Fruit fly (Drosophila melanogaster) whole organism, embryonic: Measurements from ENCODE around the gene prd1.
A peak's percentile ranks its signal among the peaks of the same experiment; 100 is the strongest.

Source experiments
- B-H1 ChIP-seq: fragments of 200-800 bp; sonication (Bioruptor generic); IDR thresholded peaks from 3 replicates; pipeline ENCODE4 v1.3.6; 2022; ENCODE audit warnings: missing biosample characterization, missing genetic modification characterization
- CG11696 ChIP-seq: fragments of 200-800 bp; sonication (Bioruptor generic); IDR thresholded peaks from 2 replicates; pipeline ENCODE4 v1.3.6; 2022; ENCODE audit warnings: missing biosample characterization, missing genetic modification characterization
- CG12071 ChIP-seq: fragments of 200-800 bp; sonication (Bioruptor generic); optimal IDR thresholded peaks from 3 replicates; lab custom pipeline; 2018; ENCODE audit warnings: missing biosample characterization, mild to moderate bottlenecking, missing genetic modification characterization
- CG17361 ChIP-seq: fragments of 200-800 bp; sonication (Bioruptor generic); IDR thresholded peaks from 3 replicates; pipeline ENCODE4 v1.3.6; 2022; ENCODE audit warnings: missing biosample characterization, missing genetic modification characterization
- CG2712 ChIP-seq: fragments of 200-800 bp; optimal IDR thresholded peaks from 3 replicates; lab custom pipeline; 2019; ENCODE audit warnings: missing biosample characterization, mild to moderate bottlenecking, missing genetic modification characterization, moderate library complexity
- CG2875 ChIP-seq: fragments of 200-800 bp; sonication (Bioruptor generic); optimal IDR thresholded peaks from 2 replicates; lab custom pipeline; 2017; ENCODE audit warnings: missing biosample characterization, mild to moderate bottlenecking, missing genetic modification characterization, missing genetic modification reagents
- CG32532 ChIP-seq: fragments of 200-800 bp; sonication (Bioruptor generic); IDR thresholded peaks from 2 replicates; pipeline ENCODE4 v1.3.6; 2022; ENCODE audit warnings: missing biosample characterization, missing genetic modification characterization
- CG3281 ChIP-seq: fragments of 200-800 bp; sonication (Bioruptor generic); optimal IDR thresholded peaks from 3 replicates; lab custom pipeline; 2017; ENCODE audit warnings: missing biosample characterization, mild to moderate bottlenecking, missing genetic modification characterization
- CG4730 ChIP-seq: fragments of 200-800 bp; sonication (Bioruptor generic); IDR thresholded peaks from 2 replicates; pipeline ENCODE4 v1.3.6; 2022; ENCODE audit warnings: missing biosample characterization, missing genetic modification characterization
- CG6683 ChIP-seq: fragments of 200-800 bp; sonication (Bioruptor generic); optimal IDR thresholded peaks from 2 replicates; lab custom pipeline; 2017; ENCODE audit warnings: missing biosample characterization, mild to moderate bottlenecking, missing genetic modification characterization, missing genetic modification reagents
- CG6791 ChIP-seq: fragments of 200-800 bp; sonication (Bioruptor generic); IDR thresholded peaks from 3 replicates; pipeline ENCODE4 v1.3.6; 2022; ENCODE audit warnings: missing biosample characterization, missing genetic modification characterization; ENCODE audit not compliant: partially characterized antibody
- CG7963 ChIP-seq: fragments of 200-800 bp; sonication (Bioruptor generic); IDR thresholded peaks from 3 replicates; pipeline ENCODE4 v1.3.6; 2022; ENCODE audit warnings: missing biosample characterization, missing genetic modification characterization; ENCODE audit not compliant: partially characterized antibody
- CG9817 ChIP-seq: fragments of 200-800 bp; sonication (Bioruptor generic); optimal IDR thresholded peaks from 2 replicates; lab custom pipeline; 2018; ENCODE audit warnings: missing biosample characterization, mild to moderate bottlenecking, missing genetic modification characterization, moderate library complexity
- CoRest ChIP-seq: fragments of 200-800 bp; sonication (Bioruptor generic); optimal IDR thresholded peaks from 3 replicates; lab custom pipeline; 2018; ENCODE audit warnings: missing biosample characterization, mild to moderate bottlenecking, missing genetic modification characterization, moderate library complexity
- Drgx ChIP-seq: fragments of 200-800 bp; sonication (Bioruptor generic); IDR thresholded peaks from 2 replicates; pipeline ENCODE4 v1.3.6; 2022; ENCODE audit warnings: missing biosample characterization, missing genetic modification characterization
- ERR ChIP-seq: fragments of 200-800 bp; sonication (Bioruptor generic); optimal IDR thresholded peaks from 2 replicates; lab custom pipeline; 2016; ENCODE audit warnings: missing biosample characterization, missing genetic modification characterization
- Fer2 ChIP-seq: fragments of 200-800 bp; sonication (Bioruptor generic); optimal IDR thresholded peaks from 2 replicates; lab custom pipeline; 2018; ENCODE audit warnings: missing biosample characterization, mild to moderate bottlenecking, missing genetic modification characterization, moderate library complexity
- Hr39 ChIP-seq: fragments of >200 bp; optimal IDR thresholded peaks from 2 replicates; lab custom pipeline; 2017
- Lhr ChIP-seq: fragments of 200-800 bp; sonication (Bioruptor generic); optimal IDR thresholded peaks from 3 replicates; lab custom pipeline; 2017; ENCODE audit warnings: mild to moderate bottlenecking, missing biosample characterization, missing genetic modification reagents, missing genetic modification characterization
- MESR4 ChIP-seq: fragments of 200-800 bp; sonication (Bioruptor generic); optimal IDR thresholded peaks from 2 replicates; lab custom pipeline; 2018; ENCODE audit warnings: missing biosample characterization, mild to moderate bottlenecking, missing genetic modification characterization, moderate library complexity
- NC2α ChIP-seq: fragments of 200-800 bp; sonication (Bioruptor generic); optimal IDR thresholded peaks from 2 replicates; lab custom pipeline; 2016; ENCODE audit warnings: missing biosample characterization, missing genetic modification characterization
- NK7.1 ChIP-seq: fragments of 200-800 bp; sonication (Bioruptor generic); optimal IDR thresholded peaks from 3 replicates; lab custom pipeline; 2016; ENCODE audit warnings: missing biosample characterization, missing genetic modification characterization
- Nf-YB ChIP-seq: fragments of 200-800 bp; sonication (Bioruptor generic); optimal IDR thresholded peaks from 3 replicates; lab custom pipeline; 2019; ENCODE audit warnings: missing biosample characterization, mild to moderate bottlenecking, missing genetic modification characterization, moderate library complexity
- Rfx ChIP-seq: fragments of 200-800 bp; sonication (Bioruptor generic); IDR thresholded peaks from 2 replicates; pipeline ENCODE4 v1.3.6; 2022; ENCODE audit warnings: missing biosample characterization, missing genetic modification characterization
- ara ChIP-seq: fragments of 200-800 bp; sonication (Bioruptor generic); IDR thresholded peaks from 2 replicates; pipeline ENCODE4 v1.3.6; 2022; ENCODE audit warnings: missing biosample characterization, missing genetic modification characterization
- bab2 ChIP-seq: fragments of 200-800 bp; sonication (Bioruptor generic); optimal IDR thresholded peaks from 2 replicates; lab custom pipeline; 2016; ENCODE audit warnings: missing biosample characterization, missing genetic modification characterization
- bsh ChIP-seq, 2 experiments: fragments of 200-800 bp; sonication (Bioruptor generic); optimal IDR thresholded peaks; 2 replicates each; lab custom pipeline; 2017 to 2018; ENCODE audit warnings: mild to moderate bottlenecking in 2 of 2, missing biosample characterization in 2 of 2, missing genetic modification characterization in 2 of 2, moderate library complexity in 1 of 2
- dati ChIP-seq: fragments of 200-800 bp; sonication (Bioruptor generic); IDR thresholded peaks from 2 replicates; pipeline ENCODE4 v1.3.6; 2022; ENCODE audit warnings: missing biosample characterization, missing genetic modification characterization
- dmrt99B ChIP-seq: fragments of 200-800 bp; sonication (Bioruptor generic); optimal IDR thresholded peaks from 2 replicates; lab custom pipeline; 2018; ENCODE audit warnings: missing biosample characterization, mild to moderate bottlenecking, missing genetic modification characterization, moderate library complexity
- exex ChIP-seq: fragments of 200-800 bp; sonication (Bioruptor generic); optimal IDR thresholded peaks from 4 replicates; lab custom pipeline; 2018; ENCODE audit warnings: missing biosample characterization, mild to moderate bottlenecking, missing genetic modification characterization, moderate library complexity
- fd64A ChIP-seq: fragments of 200-800 bp; sonication (Bioruptor generic); optimal IDR thresholded peaks from 3 replicates; lab custom pipeline; 2018; ENCODE audit warnings: missing biosample characterization, mild to moderate bottlenecking, missing genetic modification characterization
- ftz-f1 ChIP-seq: fragments of 200-800 bp; sonication (Bioruptor generic); optimal IDR thresholded peaks from 2 replicates; lab custom pipeline; 2016; ENCODE audit warnings: missing biosample characterization, missing genetic modification characterization
- h ChIP-seq: fragments of >200 bp; optimal IDR thresholded peaks from 2 replicates; lab custom pipeline; 2017
- lilli ChIP-seq: fragments of 200-800 bp; sonication (Bioruptor generic); optimal IDR thresholded peaks from 3 replicates; lab custom pipeline; 2016; ENCODE audit warnings: missing biosample characterization, missing genetic modification characterization
- pan ChIP-seq, 4 experiments: fragments of >200 bp in 3 of 4; fragments of 200-800 bp in 1 of 4; sonication (Bioruptor generic) in 1 of 4; optimal IDR thresholded peaks in 3 of 4; IDR thresholded peaks in 1 of 4; 2 replicates each; pipeline versions ENCODE4 v1.3.6 to Lab custom; 2017 to 2022; ENCODE audit warnings: missing biosample characterization in 2 of 4, missing genetic modification characterization in 2 of 4, mixed read lengths in 1 of 4
- pb ChIP-seq: fragments of 200-800 bp; sonication (Bioruptor generic); optimal IDR thresholded peaks from 3 replicates; lab custom pipeline; 2016; ENCODE audit warnings: missing biosample characterization, missing genetic modification characterization
- ranshi ChIP-seq: fragments of 200-800 bp; sonication (Bioruptor generic); IDR thresholded peaks from 2 replicates; pipeline ENCODE4 v1.3.6; 2022; ENCODE audit warnings: missing biosample characterization, missing genetic modification characterization
- row ChIP-seq: fragments of 200-800 bp; sonication (Bioruptor generic); IDR thresholded peaks from 3 replicates; pipeline ENCODE4 v1.3.6; 2022; ENCODE audit warnings: missing biosample characterization, missing genetic modification characterization
- run ChIP-seq: fragments of 200-800 bp; sonication (Bioruptor generic); optimal IDR thresholded peaks from 3 replicates; lab custom pipeline; 2018; ENCODE audit warnings: missing biosample characterization, mild to moderate bottlenecking, missing genetic modification characterization
- shn ChIP-seq: fragments of 200-800 bp; sonication (Bioruptor generic); optimal IDR thresholded peaks from 3 replicates; lab custom pipeline; 2016; ENCODE audit warnings: missing biosample characterization, missing genetic modification characterization
- sim ChIP-seq: fragments of 200-800 bp; sonication (Bioruptor generic); IDR thresholded peaks from 2 replicates; pipeline ENCODE4 v1.3.6; 2022; ENCODE audit warnings: missing biosample characterization, missing genetic modification characterization
- sqz ChIP-seq: fragments of 200-800 bp; sonication (Bioruptor generic); optimal IDR thresholded peaks from 3 replicates; lab custom pipeline; 2018; ENCODE audit warnings: missing biosample characterization, mild to moderate bottlenecking, missing genetic modification characterization
- ssp ChIP-seq: fragments of 200-800 bp; sonication (Bioruptor generic); IDR thresholded peaks from 2 replicates; pipeline ENCODE4 v1.3.6; 2022; ENCODE audit warnings: missing biosample characterization, missing genetic modification characterization
- tap ChIP-seq: fragments of 200-800 bp; optimal IDR thresholded peaks from 3 replicates; lab custom pipeline; 2019; ENCODE audit warnings: missing biosample characterization, mild to moderate bottlenecking, missing genetic modification characterization, moderate library complexity
- tio ChIP-seq: fragments of 200-800 bp; sonication (Bioruptor generic); optimal IDR thresholded peaks from 2 replicates; lab custom pipeline; 2017; ENCODE audit warnings: missing biosample characterization, missing genetic modification characterization, inconsistent platforms
- unc-4 ChIP-seq: fragments of 200-800 bp; sonication (Bioruptor generic); IDR thresholded peaks from 2 replicates; pipeline ENCODE4 v1.3.6; 2022; ENCODE audit warnings: missing biosample characterization, missing genetic modification characterization; ENCODE audit not compliant: partially characterized antibody
- vnd ChIP-seq: fragments of 200-800 bp; sonication (Bioruptor generic); IDR thresholded peaks from 3 replicates; pipeline ENCODE4 v1.3.6; 2022; ENCODE audit warnings: missing biosample characterization, missing genetic modification characterization; ENCODE audit not compliant: partially characterized antibody
- zfh2 ChIP-seq: fragments of 200-800 bp; sonication (Bioruptor generic); optimal IDR thresholded peaks from 2 replicates; lab custom pipeline; 2016; ENCODE audit warnings: missing biosample characterization, missing genetic modification characterization

The prd1 gene

dm6 chr3R:11778012-11778865, 8.6 kb downstream of the prd1 start (continued):
- peak; percentile 39 for TF ChIP-seq CG9817
- TF ChIP-seq ssp = peak; percentile 39
- TF ChIP-seq CG7963 (GFP tag; lab: Robert Waterston, UW) = peak; percentile 37; the same call in 1 of the 3 replicates
- peak; percentile 62 for TF ChIP-seq shn (GFP tag; lab: Kevin White, UChicago)
- peak; percentile 84 for TF ChIP-seq CoRest
- TF ChIP-seq run (tag; lab: Kevin White, UChicago) = no peak
- TF ChIP-seq fd64A (GFP tag; lab: Kevin White, UChicago) = peak; percentile 72
- TF ChIP-seq Lhr = peak; percentile 31
- peak; percentile 23 for TF ChIP-seq CG6683 (GFP tag; lab: Kevin White, UChicago)
- TF ChIP-seq pan (optimal IDR thresholded peaks at IDR 0.05; lab: Kevin White, UChicago) = peak in 1 of 2 experiments; percentile 86
- TF ChIP-seq pan (GFP tag; optimal IDR thresholded peaks at IDR 0.05 in 1 of 2, IDR thresholded peaks at IDR 0.05 in 1 of 2) = peak in 1 of 2 experiments; percentile 84
- peak; percentile 43 for TF ChIP-seq NC2α (GFP tag; lab: Kevin White, UChicago)
- peak; percentile 65 for TF ChIP-seq CG3281 (GFP tag; lab: Kevin White, UChicago)
- TF ChIP-seq CG17361 (GFP tag; lab: Robert Waterston, UW) = peak; percentile 85
- 0 out of 3 replicates have a peak, but pooled peaks have one; percentile 25 for TF ChIP-seq vnd (GFP tag; lab: Robert Waterston, UW)
- TF ChIP-seq h (lab: Kevin White, UChicago) = no peak
- peak; percentile 26 for TF ChIP-seq ftz-f1
- no peak for TF ChIP-seq NK7.1 (GFP tag; lab: Kevin White, UChicago)
- TF ChIP-seq tap = peak; percentile 16
- peak; percentile 58; the same call in 1 of the 3 replicates for TF ChIP-seq CG6791
- peak; percentile 14 for TF ChIP-seq MESR4 (GFP tag; lab: Kevin White, UChicago)
- peak; percentile 23 for TF ChIP-seq CG2875
- TF ChIP-seq zfh2 (GFP tag; lab: Kevin White, UChicago) = peak; percentile 48
- peak; percentile 78 for TF ChIP-seq CG2712
- TF ChIP-seq Hr39 = no peak
- peak; percentile 65 for TF ChIP-seq dmrt99B
- peak; percentile 45 for TF ChIP-seq Nf-YB (GFP tag; lab: Kevin White, UChicago)
- peak; percentile 10 for TF ChIP-seq bab2 (GFP tag; lab: Kevin White, UChicago)
- 0 out of 2 replicates have a peak, but pooled peaks have one; percentile 27 for TF ChIP-seq unc-4
- peak; percentile 94 for TF ChIP-seq row
- 0 out of 2 replicates have a peak, but pooled peaks have one; percentile 29 for TF ChIP-seq dati (GFP tag; lab: Robert Waterston, UW)
- no peak; the same call in 1 of the 3 replicates for TF ChIP-seq B-H1 (GFP tag; lab: Robert Waterston, UW)
- no peak for TF ChIP-seq Fer2 (tag; lab: Kevin White, UChicago)
- peak; percentile 8 for TF ChIP-seq CG12071 (GFP tag; lab: Kevin White, UChicago)
- no peak for TF ChIP-seq ranshi (GFP tag; lab: Robert Waterston, UW)
- TF ChIP-seq pb (GFP tag; lab: Kevin White, UChicago) = no peak
- TF ChIP-seq sqz (GFP tag; lab: Kevin White, UChicago) = peak; percentile 4
- peak; percentile 43 to 44 for TF ChIP-seq bsh (GFP tag; optimal IDR thresholded peaks at IDR 0.05; lab: Kevin White, UChicago)
- peak; percentile 40; the same call in 1 of the 2 replicates for TF ChIP-seq CG32532 (GFP tag; lab: Robert Waterston, UW)
- peak; percentile 6; the same call in 1 of the 2 replicates for TF ChIP-seq Drgx (GFP tag; lab: Robert Waterston, UW)
- peak; percentile 50; the same call in 1 of the 2 replicates for TF ChIP-seq Rfx (GFP tag; lab: Robert Waterston, UW)
- TF ChIP-seq ara (GFP tag; lab: Robert Waterston, UW) = peak; percentile 43
- TF ChIP-seq lilli = peak; percentile 39
- no peak for TF ChIP-seq CG11696 (GFP tag; lab: Robert Waterston, UW)
- 0 out of 2 replicates have a peak, but pooled peaks have one; percentile 26 for TF ChIP-seq sim (GFP tag; lab: Robert Waterston, UW)
- peak; percentile 7 for TF ChIP-seq exex (tag; lab: Kevin White, UChicago)
- 0 out of 2 replicates have a peak, but pooled peaks have one; percentile 20 for TF ChIP-seq CG4730
- TF ChIP-seq tio (GFP tag; lab: Kevin White, UChicago) = peak; percentile 79
- TF ChIP-seq ERR = no peak
